Worm (Caenorhabditis elegans) whole organism, late embryonic: ENCODE measurements around the gene coh-1.

ENCODE experiments used
- C38D4.7 ChIP-seq: fragments of 200-800 bp; sonication (Bioruptor generic); optimal IDR thresholded peaks from 2 replicates; lab custom pipeline; 2018; ENCODE audit warnings: mild to moderate bottlenecking, missing genetic modification characterization, moderate library complexity, missing compliant biosample characterization
- ahr-1 ChIP-seq: sonication (generic microtip); optimal IDR thresholded peaks from 2 replicates; lab custom pipeline; 2016; ENCODE audit warnings: missing genetic modification characterization, missing compliant biosample characterization
- ama-1 ChIP-seq: fragments of 150-350 bp; optimal IDR thresholded peaks from 2 replicates; lab custom pipeline; 2014
- ceh-19 ChIP-seq: fragments of 200-800 bp; sonication (Bioruptor generic); optimal IDR thresholded peaks from 2 replicates; lab custom pipeline; 2018; ENCODE audit warnings: mild to moderate bottlenecking, missing genetic modification characterization, missing compliant biosample characterization
- ceh-45 ChIP-seq: fragments of 200-800 bp; sonication (Bioruptor generic); IDR thresholded peaks from 2 replicates; pipeline ENCODE4 v1.3.6; 2022; ENCODE audit warnings: missing genetic modification reagents, missing genetic modification characterization, missing compliant biosample characterization
- ceh-48 ChIP-seq: sonication (generic microtip); optimal IDR thresholded peaks from 2 replicates; lab custom pipeline; 2016; ENCODE audit warnings: missing genetic modification characterization, inconsistent platforms, missing compliant biosample characterization
- fkh-10 ChIP-seq: fragments of 150-350 bp; optimal IDR thresholded peaks from 2 replicates; lab custom pipeline; 2014; ENCODE audit warnings: missing biosample characterization, missing genetic modification reagents, missing genetic modification characterization
- pha-2 ChIP-seq: sonication (generic microtip); optimal IDR thresholded peaks from 2 replicates; lab custom pipeline; 2017; ENCODE audit warnings: mild to moderate bottlenecking, missing genetic modification characterization, missing compliant biosample characterization
- pha-4 ChIP-seq: fragments of 150-350 bp; optimal IDR thresholded peaks from 2 replicates; lab custom pipeline; 2018; ENCODE audit warnings: missing biosample characterization, missing genetic modification reagents, missing genetic modification characterization
- unc-86 ChIP-seq: sonication (generic microtip); optimal IDR thresholded peaks from 2 replicates; lab custom pipeline; 2016; ENCODE audit warnings: missing genetic modification characterization, missing compliant biosample characterization

DNA sequence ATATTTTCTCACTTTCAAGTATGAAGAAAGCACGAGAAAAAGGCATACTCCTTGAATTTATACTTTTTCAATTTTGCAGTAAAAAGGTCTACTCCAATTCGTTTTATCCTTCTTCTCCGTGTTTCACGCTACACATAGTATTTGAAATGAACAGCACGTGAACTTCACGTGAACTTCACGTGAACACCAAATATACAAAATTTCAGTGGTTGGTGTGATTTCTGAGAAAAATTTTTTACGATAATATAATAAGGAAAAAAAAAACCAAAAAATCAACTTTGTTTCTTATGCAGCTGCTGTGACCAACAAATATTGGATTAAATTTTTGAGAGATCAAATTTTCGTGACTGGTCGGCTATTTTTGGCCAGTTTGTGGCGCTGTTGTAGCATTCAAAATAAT, 28.3 kb downstream of the coh-1 start:
- TF ChIP-seq ceh-48 (tag; lab: Kevin White, UChicago) (no peak), C38D4.7 (GFP tag; lab: Kevin White, UChicago) (no peak), pha-4 (tag; lab: Kevin White, UChicago) (no peak), fkh-10 (GFP tag; lab: Kevin White, UChicago) (no peak), ceh-45 (GFP tag; lab: Robert Waterston, UW) (no peak), ahr-1 (no peak), unc-86 (tag; lab: Kevin White, UChicago) (no peak), pha-2 (tag; lab: Kevin White, UChicago) (no peak), ama-1 (lab: Kevin White, UChicago) (no peak), ceh-19 (GFP tag; lab: Kevin White, UChicago) (no peak)
